Comparison of ENCODE assay signal across 7 worm cellular contexts in genomic region chrIV:12830829-12831392, ce11.
TF ChIP-seq lines count a peak whose summit lies in the region.

No protein-coding gene starts in this region.

TF ChIP-seq in whole organism, L1 larva, 84 proteins besides CTCF, POLR2A, EP300 and RAD21:
- TF ChIP-seq sup-37 (GFP tag; optimal IDR thresholded peaks at IDR 0.05; lab: Kevin White, UChicago) (no peak), lin-14 (GFP tag; optimal IDR thresholded peaks at IDR 0.05; lab: Kevin White, UChicago) (peak; percentile 50), fkh-8 (tag; optimal IDR thresholded peaks at IDR 0.05; lab: Kevin White, UChicago) (peak; percentile 6), sox-4 (tag; optimal IDR thresholded peaks at IDR 0.05; lab: Kevin White, UChicago) (no peak), unc-130 (tag; optimal IDR thresholded peaks at IDR 0.05; lab: Kevin White, UChicago) (no peak), efl-1 (optimal IDR thresholded peaks at IDR 0.05; lab: Kevin White, UChicago) (no peak), efl-1 (GFP tag; optimal IDR thresholded peaks at IDR 0.05 in 1 of 2; lab: Kevin White, UChicago) (peak in 1 of 2 experiments; percentile 41), pag-3 (tag; optimal IDR thresholded peaks at IDR 0.05; lab: Kevin White, UChicago; ENCODE audit: borderline replicate concordance, insufficient read depth) (no peak), xbp-1 (tag; optimal IDR thresholded peaks at IDR 0.05; lab: Kevin White, UChicago) (no peak)

TF ChIP-seq in whole organism, L2 larva, 48 proteins besides CTCF, POLR2A, EP300 and RAD21:
- TF ChIP-seq nhr-129 (tag; optimal IDR thresholded peaks at IDR 0.05; lab: Kevin White, UChicago) (peak; percentile 27), C34F6.9 (tag; optimal IDR thresholded peaks at IDR 0.05; lab: Kevin White, UChicago) (peak; percentile 27), nhr-25 (tag; optimal IDR thresholded peaks at IDR 0.05; lab: Kevin White, UChicago) (no peak), unc-55 (GFP tag; optimal IDR thresholded peaks at IDR 0.05; lab: Kevin White, UChicago) (peak; percentile 50), unc-62 (GFP tag; optimal IDR thresholded peaks at IDR 0.05; lab: Kevin White, UChicago) (no peak), fos-1 (tag; optimal IDR thresholded peaks at IDR 0.05; lab: Kevin White, UChicago) (no peak), mbf-1 (tag; optimal IDR thresholded peaks at IDR 0.05; lab: Kevin White, UChicago) (no peak), Y55F3AM.14 (GFP tag; optimal IDR thresholded peaks at IDR 0.05; lab: Kevin White, UChicago) (no peak), alr-1 (tag; optimal IDR thresholded peaks at IDR 0.05; lab: Kevin White, UChicago) (no peak), lsy-2 (tag; optimal IDR thresholded peaks at IDR 0.05; lab: Kevin White, UChicago) (peak in 1 of 2 experiments; percentile 22), ceh-16 (tag; optimal IDR thresholded peaks at IDR 0.05; lab: Kevin White, UChicago) (no peak)
TF ChIP-seq in whole organism, L2 larva: peak in this region for 4.

TF ChIP-seq in whole organism, L3 larva, 47 proteins besides CTCF, POLR2A, EP300 and RAD21:
- TF ChIP-seq fkh-2 (tag; optimal IDR thresholded peaks at IDR 0.05; lab: Kevin White, UChicago) (no peak), hmg-11 (tag; optimal IDR thresholded peaks at IDR 0.05; lab: Kevin White, UChicago) (peak; percentile 26)

TF ChIP-seq in whole organism, L4 larva, 104 proteins besides CTCF, POLR2A, EP300 and RAD21:
- no peak for TF ChIP-seq daf-16 (GFP tag; optimal IDR thresholded peaks at IDR 0.05; lab: Kevin White, UChicago)
- no peak for TF ChIP-seq daf-16 (tag; optimal IDR thresholded peaks at IDR 0.05; lab: Kevin White, UChicago)
- peak; percentile 91 for TF ChIP-seq aha-1 (tag; lab: Kevin White, UChicago)
- TF ChIP-seq mxl-2 (GFP tag; conservative IDR thresholded peaks at IDR 0.05; lab: Robert Waterston, UW), result no peak
- peak; percentile 1 for TF ChIP-seq hlh-11 (tag; optimal IDR thresholded peaks at IDR 0.05; lab: Kevin White, UChicago)
- TF ChIP-seq lir-3 (tag; optimal IDR thresholded peaks at IDR 0.05; lab: Kevin White, UChicago), result no peak

TF ChIP-seq in whole organism, late embryonic, 69 proteins besides CTCF, POLR2A, EP300 and RAD21:
- TF ChIP-seq lin-11 (tag; optimal IDR thresholded peaks at IDR 0.05; lab: Kevin White, UChicago) (no peak), ceh-48 (tag; optimal IDR thresholded peaks at IDR 0.05; lab: Kevin White, UChicago) (peak; percentile 49)

TF ChIP-seq in whole organism, mixed stage, embryonic, 35 proteins besides CTCF, POLR2A, EP300 and RAD21:
- TF ChIP-seq ces-1 (GFP tag; optimal IDR thresholded peaks at IDR 0.05; lab: Kevin White, UChicago) (peak; percentile 21), mls-2 (tag; optimal IDR thresholded peaks at IDR 0.05; lab: Kevin White, UChicago) (no peak), hlh-1 (tag; optimal IDR thresholded peaks at IDR 0.05; lab: Kevin White, UChicago) (peak; percentile 56)

TF ChIP-seq in whole organism, young adult, 124 proteins besides CTCF, POLR2A, EP300 and RAD21:
- TF ChIP-seq ccch-3 (GFP tag; optimal IDR thresholded peaks at IDR 0.05; lab: Kevin White, UChicago) (no peak), gei-17 (GFP tag; optimal IDR thresholded peaks at IDR 0.05; lab: Kevin White, UChicago) (no peak), ztf-6 (GFP tag; IDR thresholded peaks at IDR 0.05; lab: Robert Waterston, UW) (no peak), ztf-25 (GFP tag; IDR thresholded peaks at IDR 0.05; lab: Robert Waterston, UW) (0 out of 2 replicates have a peak, but pooled peaks have one; percentile 16), Y56A3A.18 (GFP tag; IDR thresholded peaks at IDR 0.05; lab: Robert Waterston, UW) (no peak), pha-4 (tag; optimal IDR thresholded peaks at IDR 0.05; lab: Kevin White, UChicago) (no peak), madf-8 (GFP tag; conservative IDR thresholded peaks at IDR 0.05; lab: Robert Waterston, UW) (no peak), Y95B8A.8 (GFP tag; IDR thresholded peaks at IDR 0.05; lab: Robert Waterston, UW) (no peak), C06A6.2 (GFP tag; conservative IDR thresholded peaks at IDR 0.05; lab: Robert Waterston, UW) (no peak), snpc-3.4 (tag; optimal IDR thresholded peaks at IDR 0.05; lab: Kevin White, UChicago) (peak; percentile 0), athp-1 (tag; optimal IDR thresholded peaks at IDR 0.05; lab: Kevin White, UChicago) (no peak), madf-6 (GFP tag; IDR thresholded peaks at IDR 0.05; lab: Robert Waterston, UW) (peak; percentile 61), hmg-1.2 (GFP tag; IDR thresholded peaks at IDR 0.05; lab: Robert Waterston, UW) (0 out of 2 replicates have a peak, but pooled peaks have one; percentile 8), nhr-120 (GFP tag; IDR thresholded peaks at IDR 0.05; lab: Robert Waterston, UW) (no peak), akir-1 (GFP tag; optimal IDR thresholded peaks at IDR 0.05; lab: Kevin White, UChicago) (no peak), efl-1 (GFP tag; optimal IDR thresholded peaks at IDR 0.05; lab: Kevin White, UChicago) (peak; percentile 68)
TF ChIP-seq in whole organism, young adult: peak in this region for 5.
